Worm (Caenorhabditis elegans) whole organism, mixed stage, embryonic: ENCODE measurements around the gene F13B12.1.

Experiments used
- M03D4.4 ChIP-seq: sonication (generic microtip); optimal IDR thresholded peaks from 2 replicates; lab custom pipeline; 2017; ENCODE audit warnings: mild to moderate bottlenecking, missing genetic modification characterization, missing compliant biosample characterization
- bed-3 ChIP-seq: fragments of 200-800 bp; sonication (Bioruptor generic); optimal IDR thresholded peaks from 3 replicates; lab custom pipeline; 2018; ENCODE audit warnings: mild to moderate bottlenecking, missing genetic modification characterization, moderate library complexity, missing compliant biosample characterization
- blmp-1 ChIP-seq: fragments of 150-350 bp; optimal IDR thresholded peaks from 2 replicates; lab custom pipeline; 2014; ENCODE audit warnings: missing biosample characterization, missing genetic modification characterization
- ceh-39 ChIP-seq: fragments of 150-350 bp; optimal IDR thresholded peaks from 2 replicates; lab custom pipeline; 2014; ENCODE audit warnings: missing biosample characterization, missing genetic modification characterization
- ceh-43 ChIP-seq: fragments of 200-800 bp; sonication (Bioruptor generic); optimal IDR thresholded peaks from 2 replicates; lab custom pipeline; 2018; ENCODE audit warnings: mild to moderate bottlenecking, missing genetic modification characterization, moderate library complexity, missing compliant biosample characterization
- ceh-83 ChIP-seq: fragments of 200-800 bp; sonication (Bioruptor generic); optimal IDR thresholded peaks from 2 replicates; lab custom pipeline; 2018; ENCODE audit warnings: mild to moderate bottlenecking, missing genetic modification characterization, missing compliant biosample characterization
- cnd-1 ChIP-seq: fragments of 200-800 bp; sonication (Bioruptor generic); optimal IDR thresholded peaks from 2 replicates; lab custom pipeline; 2018; ENCODE audit warnings: mild to moderate bottlenecking, missing genetic modification characterization, missing compliant biosample characterization
- drap-1 ChIP-seq: fragments of 200-800 bp; sonication (Bioruptor generic); optimal IDR thresholded peaks from 3 replicates; lab custom pipeline; 2018; ENCODE audit warnings: mild to moderate bottlenecking, missing genetic modification characterization, missing compliant biosample characterization
- elt-1 ChIP-seq: sonication (generic microtip); optimal IDR thresholded peaks from 2 replicates; lab custom pipeline; 2017; ENCODE audit warnings: missing genetic modification characterization, mild to moderate bottlenecking, missing compliant biosample characterization, antibody characterized with exemption, moderate library complexity, borderline replicate concordance; ENCODE audit not compliant: insufficient read depth
- flh-1 ChIP-seq: fragments of 200-800 bp; sonication (Bioruptor generic); optimal IDR thresholded peaks from 2 replicates; lab custom pipeline; 2018; ENCODE audit warnings: mild to moderate bottlenecking, missing genetic modification characterization, moderate library complexity, missing compliant biosample characterization
- ham-2 ChIP-seq: fragments of 200-800 bp; sonication (Bioruptor generic); optimal IDR thresholded peaks from 2 replicates; lab custom pipeline; 2018; ENCODE audit warnings: mild to moderate bottlenecking, missing genetic modification characterization, missing compliant biosample characterization
- hlh-1 ChIP-seq: fragments of 150-350 bp; optimal IDR thresholded peaks from 2 replicates; lab custom pipeline; 2014; ENCODE audit warnings: missing biosample characterization, missing genetic modification reagents, missing genetic modification characterization
- lin-13 ChIP-seq: fragments of 150-350 bp; optimal IDR thresholded peaks from 2 replicates; lab custom pipeline; 2014; ENCODE audit warnings: missing biosample characterization, missing genetic modification characterization
- lin-32 ChIP-seq: fragments of 200-800 bp; sonication (Bioruptor generic); optimal IDR thresholded peaks from 2 replicates; lab custom pipeline; 2018; ENCODE audit warnings: mild to moderate bottlenecking, missing genetic modification characterization, missing compliant biosample characterization
- lsy-2 ChIP-seq: fragments of 150-350 bp; optimal IDR thresholded peaks from 2 replicates; lab custom pipeline; 2014; ENCODE audit warnings: missing biosample characterization, missing genetic modification characterization
- mab-5 ChIP-seq: fragments of 150-350 bp; optimal IDR thresholded peaks from 2 replicates; lab custom pipeline; 2014; ENCODE audit warnings: missing biosample characterization, missing genetic modification characterization
- mep-1 ChIP-seq: fragments of 150-350 bp; optimal IDR thresholded peaks from 2 replicates; lab custom pipeline; 2017; ENCODE audit warnings: missing biosample characterization, missing genetic modification reagents, missing genetic modification characterization, inconsistent platforms
- nhr-12 ChIP-seq: fragments of 150-350 bp; optimal IDR thresholded peaks from 2 replicates; lab custom pipeline; 2014; ENCODE audit warnings: missing biosample characterization, missing genetic modification characterization
- nhr-237 ChIP-seq: fragments of 150-350 bp; optimal IDR thresholded peaks from 2 replicates; lab custom pipeline; 2014; ENCODE audit warnings: missing biosample characterization, missing genetic modification characterization
- nhr-28 ChIP-seq: fragments of 150-350 bp; optimal IDR thresholded peaks from 2 replicates; lab custom pipeline; 2014; ENCODE audit warnings: missing biosample characterization, missing genetic modification characterization
- nhr-76 ChIP-seq: sonication (generic microtip); optimal IDR thresholded peaks from 2 replicates; lab custom pipeline; 2017; ENCODE audit warnings: missing biosample characterization, missing genetic modification characterization
- pha-4 ChIP-seq: fragments of 150-350 bp; optimal IDR thresholded peaks from 2 replicates; lab custom pipeline; 2018; ENCODE audit warnings: missing biosample characterization, missing genetic modification reagents, missing genetic modification characterization
- snpc-4 ChIP-seq: fragments of 150-350 bp; optimal IDR thresholded peaks from 2 replicates; lab custom pipeline; 2014; ENCODE audit warnings: missing biosample characterization, missing genetic modification characterization
- sptf-1 ChIP-seq: sonication (generic microtip); optimal IDR thresholded peaks from 2 replicates; lab custom pipeline; 2017; ENCODE audit warnings: mild to moderate bottlenecking, missing genetic modification characterization, moderate library complexity, missing compliant biosample characterization
- tbx-8 ChIP-seq: fragments of 200-800 bp; sonication (Bioruptor generic); optimal IDR thresholded peaks from 2 replicates; lab custom pipeline; 2018; ENCODE audit warnings: mild to moderate bottlenecking, missing genetic modification characterization, moderate library complexity, missing compliant biosample characterization
- unc-120 ChIP-seq: sonication (generic microtip); optimal IDR thresholded peaks from 2 replicates; lab custom pipeline; 2017; ENCODE audit warnings: missing genetic modification characterization, missing compliant biosample characterization; ENCODE audit not compliant: poor library complexity, severe bottlenecking
- unc-39 ChIP-seq: fragments of 150-350 bp; optimal IDR thresholded peaks from 2 replicates; lab custom pipeline; 2014; ENCODE audit warnings: missing biosample characterization, missing genetic modification characterization
- unc-62 ChIP-seq: fragments of 150-350 bp; optimal IDR thresholded peaks from 2 replicates; lab custom pipeline; 2014; ENCODE audit warnings: missing biosample characterization, missing genetic modification reagents, missing genetic modification characterization
- zip-8 ChIP-seq: fragments of 150-350 bp; optimal IDR thresholded peaks from 2 replicates; lab custom pipeline; 2014; ENCODE audit warnings: missing biosample characterization, missing genetic modification characterization

The F13B12.1 gene

DNA sequence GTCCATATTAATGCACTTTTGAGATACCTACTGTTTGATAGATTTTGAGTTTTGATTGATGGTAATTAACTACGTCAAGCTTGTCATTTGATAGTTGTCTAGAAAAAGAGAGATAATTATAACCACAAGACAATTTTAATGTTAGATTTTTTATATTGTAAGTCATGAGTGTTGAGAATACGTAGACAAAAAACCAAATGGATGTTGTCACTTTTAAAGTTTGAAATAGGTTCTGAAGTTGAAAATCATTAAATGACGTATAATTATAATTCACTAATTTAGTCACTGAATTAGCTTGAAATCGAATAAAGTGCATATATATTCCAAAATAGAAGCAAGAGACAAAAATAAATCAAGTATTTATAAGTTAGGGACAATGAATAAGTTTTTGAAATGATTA is 12.7 kb upstream of the F13B12.1 start:
- TF ChIP-seq lin-32 (GFP tag; lab: Kevin White, UChicago) (no peak), zip-8 (no peak), ceh-83 (GFP tag; lab: Kevin White, UChicago) (no peak), mab-5 (tag; lab: Kevin White, UChicago) (no peak), sptf-1 (no peak), M03D4.4 (tag; lab: Kevin White, UChicago) (no peak), nhr-76 (no peak), blmp-1 (tag; lab: Kevin White, UChicago) (no peak), nhr-12 (tag; lab: Kevin White, UChicago) (no peak), ceh-43 (GFP tag; lab: Kevin White, UChicago) (no peak), unc-39 (tag; lab: Kevin White, UChicago) (no peak)
- TF ChIP-seq, all 35 proteins: peak for 0

DNA sequence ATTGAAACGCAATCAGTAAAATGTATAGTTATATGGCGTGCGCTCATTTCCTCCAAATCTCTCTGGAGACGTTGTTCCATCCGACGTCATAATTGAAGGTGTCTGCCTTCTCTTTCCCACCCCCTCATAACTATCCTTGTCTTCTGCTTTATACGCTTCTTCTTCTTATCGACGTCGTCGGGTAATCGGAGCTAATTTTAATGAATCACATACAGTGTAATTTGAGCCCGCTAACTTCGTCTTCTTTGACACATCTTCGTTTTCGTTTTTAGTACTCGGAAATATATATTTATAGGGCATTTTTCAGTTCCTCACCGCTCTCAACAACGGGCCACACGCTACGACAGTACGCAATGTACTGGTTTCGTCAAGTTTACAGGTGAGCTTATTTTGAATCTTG is 12.0 kb upstream of the F13B12.1 start, which contains the start of gene ins-1:
TSS of gene ins-1 (plus strand) at position 301 of the 400 bp plus-strand sequence.
- TF ChIP-seq nhr-237 (tag; lab: Kevin White, UChicago) = no peak
- no peak for TF ChIP-seq sptf-1
- no peak for TF ChIP-seq nhr-76
- TF ChIP-seq, all 35 proteins: peak for 0

- TF ChIP-seq nhr-237 (tag; lab: Kevin White, UChicago) (no peak), unc-62 (no peak), nhr-12 (tag; lab: Kevin White, UChicago) (no peak), nhr-28 (no peak), lsy-2 (tag; lab: Kevin White, UChicago) (no peak), bed-3 (no peak), snpc-4 (tag; lab: Kevin White, UChicago) (no peak), elt-1 (tag; lab: Kevin White, UChicago) (no peak), flh-1 (GFP tag; lab: Kevin White, UChicago) (no peak), lin-13 (no peak), ceh-83 (GFP tag; lab: Kevin White, UChicago) (no peak), ceh-39 (tag; lab: Kevin White, UChicago) (no peak), drap-1 (no peak), lin-32 (GFP tag; lab: Kevin White, UChicago) (no peak), mep-1 (tag; lab: Kevin White, UChicago) (no peak), mab-5 (tag; lab: Kevin White, UChicago) (no peak)
- TF ChIP-seq, all 35 proteins: peak for 0
Measured at ce11 chrIV:10430507-10430906, 6.1 kb upstream of the F13B12.1 start.

- TF ChIP-seq mab-5 (tag; lab: Kevin White, UChicago) (no peak), ham-2 (GFP tag; lab: Kevin White, UChicago) (no peak), unc-120 (tag; lab: Kevin White, UChicago) (no peak)
Measured at ce11 chrIV:10429129-10429528, 4.7 kb upstream of the F13B12.1 start, which contains the start of gene F13B12.2. F13B12.2 (minus strand) TSS chrIV:10429130.

ce11 chrIV:10425129-10425528 is 694 bp upstream of the F13B12.1 start:
- TF ChIP-seq lsy-2 (tag; lab: Kevin White, UChicago) (peak; percentile 27), tbx-8 (no peak)
- TF ChIP-seq, all 35 proteins: peak for 1

DNA sequence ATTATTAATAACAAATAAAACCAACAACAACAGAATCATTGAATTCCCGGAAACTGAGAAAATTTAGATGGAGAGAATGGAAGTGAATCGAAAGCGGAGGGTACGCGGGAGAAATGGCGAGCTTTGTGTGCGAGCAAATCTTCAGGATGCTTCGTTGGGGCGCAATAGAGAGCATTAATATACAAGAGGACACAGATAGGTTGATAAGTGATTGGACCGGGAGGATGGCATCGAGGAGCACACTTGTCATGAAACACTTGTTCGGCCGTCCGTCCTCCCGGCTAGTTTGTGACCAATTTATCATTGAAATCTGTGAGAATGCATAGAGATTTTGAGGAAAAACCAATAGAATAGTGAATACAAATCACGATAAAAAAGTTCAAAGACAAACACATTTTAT is 2.2 kb downstream of the F13B12.1 start:
- TF ChIP-seq hlh-1 (tag; lab: Kevin White, UChicago) = peak; percentile 64
- TF ChIP-seq M03D4.4 (tag; lab: Kevin White, UChicago) = no peak
- TF ChIP-seq unc-120 (tag; lab: Kevin White, UChicago) = peak; percentile 51

DNA sequence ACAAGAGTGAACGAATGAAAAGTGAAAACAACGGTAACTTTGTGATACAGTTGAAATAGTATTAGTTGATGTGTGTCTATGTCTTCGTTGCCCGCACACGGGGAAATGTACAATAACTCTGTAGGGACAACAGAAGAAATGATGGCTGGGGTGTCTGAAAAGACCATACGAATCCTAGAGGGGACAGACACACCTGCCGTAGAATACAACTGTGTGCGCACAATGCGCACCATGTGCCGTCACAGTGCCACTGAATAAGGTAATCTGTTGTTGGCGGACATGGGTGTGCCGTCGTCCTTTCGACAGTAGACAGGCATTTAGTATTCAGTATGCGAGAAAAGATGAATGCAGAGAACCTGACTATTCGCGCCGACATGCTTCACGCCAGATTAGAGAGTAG is 3.2 kb downstream of the F13B12.1 start:
- TF ChIP-seq unc-62 (no peak), lin-32 (GFP tag; lab: Kevin White, UChicago) (peak; percentile 57), ham-2 (GFP tag; lab: Kevin White, UChicago) (peak; percentile 2), nhr-237 (tag; lab: Kevin White, UChicago) (no peak), pha-4 (tag; lab: Kevin White, UChicago) (peak; percentile 61), cnd-1 (tag; lab: Kevin White, UChicago) (peak; percentile 35)
